Worm (Caenorhabditis elegans) whole organism, L4 larva: ENCODE data around the gene rfc-3.
A peak's percentile ranks its signal among the peaks of the same experiment; 100 is the strongest.
"Not testable (repeated sequence)": the region's sequence is repeated elsewhere in the genome, so short reads cannot be mapped to it uniquely, and the experiment has no call there.

Experiments used
- D1046.2 ChIP-seq: fragments of 200-800 bp; sonication (Bioruptor generic); IDR thresholded peaks from 2 replicates; pipeline ENCODE4 v1.3.6; 2022; ENCODE audit warnings: missing genetic modification characterization, missing compliant biosample characterization
- F26F4.8 ChIP-seq: fragments of 200-800 bp; sonication (Bioruptor generic); conservative IDR thresholded peaks from 2 replicates; pipeline ENCODE4 v1.3.6; 2022; ENCODE audit warnings: missing genetic modification characterization, missing compliant biosample characterization
- F44E2.7 ChIP-seq: fragments of 200-800 bp; sonication (Bioruptor generic); IDR thresholded peaks from 2 replicates; pipeline ENCODE4 v2.1.2; 2022; ENCODE audit warnings: missing genetic modification characterization, missing compliant biosample characterization
- T26A8.4 ChIP-seq: fragments of 200-800 bp; sonication (Bioruptor generic); IDR thresholded peaks from 2 replicates; pipeline ENCODE4 v1.3.6; 2022; ENCODE audit warnings: missing genetic modification characterization, missing compliant biosample characterization
- Y105C5A.15 ChIP-seq: fragments of 200-800 bp; sonication (Bioruptor generic); IDR thresholded peaks from 2 replicates; pipeline ENCODE4 v1.3.6; 2022; ENCODE audit warnings: missing genetic modification characterization, missing compliant biosample characterization
- Y48G9A.11 ChIP-seq: fragments of 200-800 bp; sonication (Bioruptor generic); IDR thresholded peaks from 2 replicates; pipeline ENCODE4 v1.3.6; 2022; ENCODE audit warnings: missing genetic modification reagents, missing genetic modification characterization, missing compliant biosample characterization
- Y75B8A.6 ChIP-seq: fragments of 200-800 bp; sonication (Bioruptor generic); IDR thresholded peaks from 2 replicates; pipeline ENCODE4 v1.3.6; 2022; ENCODE audit warnings: missing genetic modification reagents, missing genetic modification characterization, missing compliant biosample characterization
- ZK337.2 ChIP-seq: fragments of 200-800 bp; sonication (Bioruptor generic); IDR thresholded peaks from 2 replicates; pipeline ENCODE4 v1.3.6; 2022; ENCODE audit warnings: missing genetic modification reagents, missing genetic modification characterization, missing compliant biosample characterization
- ama-1 ChIP-seq: fragments of 150-350 bp; optimal IDR thresholded peaks from 2 replicates; lab custom pipeline; 2014; ENCODE audit warnings: inconsistent platforms, mixed read lengths
- arid-1 ChIP-seq: fragments of 200-800 bp; sonication (Bioruptor generic); conservative IDR thresholded peaks from 2 replicates; pipeline ENCODE4 v1.3.6; 2022; ENCODE audit warnings: missing genetic modification reagents, missing genetic modification characterization, missing compliant biosample characterization
- ceh-28 ChIP-seq: fragments of 150-350 bp; optimal IDR thresholded peaks from 2 replicates; lab custom pipeline; 2014; ENCODE audit warnings: missing biosample characterization, missing genetic modification reagents, missing genetic modification characterization
- ceh-44 ChIP-seq: fragments of 200-800 bp; sonication (Bioruptor generic); IDR thresholded peaks from 2 replicates; pipeline ENCODE4 v1.3.6; 2022; ENCODE audit warnings: missing genetic modification reagents, missing genetic modification characterization, missing compliant biosample characterization
- ctbp-1 ChIP-seq: fragments of 200-800 bp; sonication (Bioruptor generic); IDR thresholded peaks from 2 replicates; pipeline ENCODE4 v1.3.6; 2022; ENCODE audit warnings: missing genetic modification reagents, missing genetic modification characterization, missing compliant biosample characterization
- daf-12 ChIP-seq: fragments of 150-350 bp; optimal IDR thresholded peaks from 2 replicates; lab custom pipeline; 2014; ENCODE audit warnings: missing biosample characterization, missing genetic modification reagents, missing genetic modification characterization
- daf-8 ChIP-seq: fragments of 200-800 bp; sonication (Bioruptor generic); IDR thresholded peaks from 2 replicates; pipeline ENCODE4 v1.3.6; 2022; ENCODE audit warnings: missing genetic modification characterization, missing compliant biosample characterization
- dmd-6 ChIP-seq: fragments of 200-800 bp; sonication (Bioruptor generic); IDR thresholded peaks from 2 replicates; pipeline ENCODE4 v1.3.6; 2022; ENCODE audit warnings: missing genetic modification reagents, missing genetic modification characterization, missing compliant biosample characterization
- dmd-8 ChIP-seq: fragments of 200-800 bp; sonication (Bioruptor generic); IDR thresholded peaks from 2 replicates; pipeline ENCODE4 v1.3.6; 2022; ENCODE audit warnings: missing genetic modification characterization, missing compliant biosample characterization
- egl-43 ChIP-seq: fragments of 200-800 bp; sonication (Bioruptor generic); IDR thresholded peaks from 2 replicates; pipeline ENCODE4 v1.3.6; 2022; ENCODE audit warnings: missing genetic modification reagents, missing genetic modification characterization, missing compliant biosample characterization
- fkh-10 ChIP-seq: fragments of 150-350 bp; optimal IDR thresholded peaks from 2 replicates; lab custom pipeline; 2014; ENCODE audit warnings: missing biosample characterization, missing genetic modification reagents, missing genetic modification characterization
- hmg-1.1 ChIP-seq: fragments of 200-800 bp; sonication (Bioruptor generic); IDR thresholded peaks from 2 replicates; pipeline ENCODE4 v1.3.6; 2022; ENCODE audit warnings: missing genetic modification reagents, missing genetic modification characterization, missing compliant biosample characterization
- lim-7 ChIP-seq: fragments of 200-800 bp; sonication (Bioruptor generic); IDR thresholded peaks from 2 replicates; pipeline ENCODE4 v1.3.6; 2022; ENCODE audit warnings: missing genetic modification characterization, missing compliant biosample characterization
- lin-1 ChIP-seq: fragments of 200-800 bp; sonication (Bioruptor generic); IDR thresholded peaks from 2 replicates; pipeline ENCODE4 v1.3.6; 2022; ENCODE audit warnings: missing genetic modification reagents, missing genetic modification characterization, missing compliant biosample characterization
- lin-15B ChIP-seq: fragments of 150-350 bp; sonication (generic microtip); optimal IDR thresholded peaks from 3 replicates; lab custom pipeline; 2014; ENCODE audit warnings: missing biosample characterization, missing genetic modification characterization
- lin-38 ChIP-seq: fragments of 200-800 bp; sonication (Bioruptor generic); IDR thresholded peaks from 2 replicates; pipeline ENCODE4 v1.3.6; 2022; ENCODE audit warnings: missing genetic modification reagents, missing genetic modification characterization, missing compliant biosample characterization
- lsy-2 ChIP-seq, 2 experiments: fragments of 150-350 bp in 1 of 2; sonication (generic microtip) in 1 of 2; optimal IDR thresholded peaks; 2 replicates each; lab custom pipeline; 2014 to 2017; ENCODE audit warnings: missing biosample characterization in 2 of 2, missing genetic modification characterization in 2 of 2
- madf-5 ChIP-seq, 2 experiments: fragments of 200-800 bp; sonication (Bioruptor generic); IDR thresholded peaks; 2 replicates each; pipeline ENCODE4 v1.3.6; 2022; ENCODE audit warnings: missing compliant biosample characterization in 2 of 2, missing genetic modification characterization in 2 of 2
- madf-9 ChIP-seq: fragments of 200-800 bp; sonication (Bioruptor generic); conservative IDR thresholded peaks from 2 replicates; pipeline ENCODE4 v1.3.6; 2022; ENCODE audit warnings: missing genetic modification reagents, missing genetic modification characterization, missing compliant biosample characterization
- mdl-1 ChIP-seq, 2 experiments: fragments of 150-350 bp in 1 of 2; sonication (generic microtip) in 1 of 2; optimal IDR thresholded peaks; 2 replicates each; lab custom pipeline; 2014 to 2017; ENCODE audit warnings: missing biosample characterization in 2 of 2, missing genetic modification characterization in 2 of 2
- mdt-29 ChIP-seq: fragments of 200-800 bp; sonication (Bioruptor generic); IDR thresholded peaks from 2 replicates; pipeline ENCODE4 v1.3.6; 2022; ENCODE audit warnings: missing genetic modification reagents, missing genetic modification characterization, missing compliant biosample characterization
- mes-2 ChIP-seq: sonication (generic microtip); optimal IDR thresholded peaks from 2 replicates; lab custom pipeline; 2016; ENCODE audit warnings: missing genotype, mild to moderate bottlenecking, missing genetic modification characterization, missing compliant biosample characterization; ENCODE audit not compliant: poor library complexity, severe bottlenecking
- nhr-10 ChIP-seq: fragments of 150-350 bp; optimal IDR thresholded peaks from 2 replicates; lab custom pipeline; 2014; ENCODE audit warnings: missing biosample characterization, missing genetic modification characterization
- nhr-25 ChIP-seq: sonication (generic microtip); optimal IDR thresholded peaks from 2 replicates; lab custom pipeline; 2017; ENCODE audit warnings: missing genetic modification characterization, mild to moderate bottlenecking, missing compliant biosample characterization, antibody characterized with exemption, moderate library complexity, borderline replicate concordance; ENCODE audit not compliant: insufficient read depth
- nhr-28 ChIP-seq: fragments of 150-350 bp; optimal IDR thresholded peaks from 2 replicates; lab custom pipeline; 2014; ENCODE audit warnings: missing biosample characterization, missing genetic modification characterization
- pha-4 ChIP-seq, 2 experiments: fragments of 150-350 bp in 1 of 2; fragments of 200-800 bp in 1 of 2; sonication (Bioruptor generic) in 1 of 2; IDR thresholded peaks in 1 of 2; optimal IDR thresholded peaks in 1 of 2; 2 replicates each; pipeline versions ENCODE4 v1.3.6 to Lab custom; 2014 to 2022; ENCODE audit warnings: missing genetic modification characterization in 2 of 2, missing genetic modification reagents in 2 of 2, missing biosample characterization in 1 of 2, missing compliant biosample characterization in 1 of 2
- php-3 ChIP-seq: fragments of 200-800 bp; sonication (Bioruptor generic); IDR thresholded peaks from 2 replicates; pipeline ENCODE4 v1.3.6; 2022; ENCODE audit warnings: missing genetic modification reagents, missing genetic modification characterization, missing compliant biosample characterization
- saeg-2 ChIP-seq: fragments of 200-800 bp; sonication (Bioruptor generic); IDR thresholded peaks from 2 replicates; pipeline ENCODE4 v1.3.6; 2022; ENCODE audit warnings: missing genetic modification reagents, missing genetic modification characterization, missing compliant biosample characterization
- skn-1 ChIP-seq: fragments of 150-350 bp; optimal IDR thresholded peaks from 2 replicates; lab custom pipeline; 2014; ENCODE audit warnings: missing biosample characterization, missing genetic modification characterization
- snpc-1.2 ChIP-seq: fragments of 200-800 bp; sonication (Bioruptor generic); IDR thresholded peaks from 2 replicates; pipeline ENCODE4 v1.3.6; 2022; ENCODE audit warnings: missing genetic modification reagents, missing genetic modification characterization, missing compliant biosample characterization
- tra-1 ChIP-seq: fragments of 200-800 bp; sonication (Bioruptor generic); IDR thresholded peaks from 2 replicates; pipeline ENCODE4 v1.3.6; 2022; ENCODE audit warnings: missing genetic modification reagents, missing genetic modification characterization, missing compliant biosample characterization
- vab-7 ChIP-seq: fragments of 200-800 bp; sonication (Bioruptor generic); IDR thresholded peaks from 2 replicates; pipeline ENCODE4 v1.3.6; 2022; ENCODE audit warnings: missing genetic modification reagents, missing genetic modification characterization, missing compliant biosample characterization
- zfp-3 ChIP-seq: fragments of 200-800 bp; sonication (Bioruptor generic); conservative IDR thresholded peaks from 2 replicates; pipeline ENCODE4 v1.3.6; 2022; ENCODE audit warnings: missing genetic modification reagents, missing genetic modification characterization, missing compliant biosample characterization

rfc-3 gene

DNA sequence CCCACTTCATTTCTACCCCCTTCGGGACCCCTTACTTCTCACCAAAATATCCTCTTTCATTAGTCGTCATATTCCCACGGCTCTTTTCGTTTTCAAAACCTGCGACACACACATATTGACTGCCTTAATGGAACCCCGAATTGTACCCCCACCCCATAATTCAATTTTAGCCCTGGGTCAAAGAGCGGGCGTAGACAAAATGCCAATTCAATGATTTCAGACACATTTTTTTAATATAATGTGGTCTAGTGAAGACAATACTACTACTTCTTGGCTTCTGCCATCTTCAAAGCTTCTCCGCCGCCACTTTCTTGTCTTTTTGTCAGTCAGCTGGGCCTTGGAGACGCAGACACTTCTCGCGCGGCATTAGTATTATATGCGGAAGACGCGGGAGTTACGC lies 32.2 kb downstream of the rfc-3 start:
- TF ChIP-seq egl-43 (GFP tag; lab: Robert Waterston, UW): 0 out of 2 replicates have a peak, but pooled peaks have one; percentile 33
- no peak for TF ChIP-seq nhr-10 (tag; lab: Kevin White, UChicago)
- 0 out of 2 replicates have a peak, but pooled peaks have one; percentile 21 for TF ChIP-seq pha-4 (GFP tag; IDR thresholded peaks at IDR 0.05; lab: Robert Waterston, UW)
- TF ChIP-seq pha-4 (tag; optimal IDR thresholded peaks at IDR 0.05; lab: Kevin White, UChicago): no peak

DNA sequence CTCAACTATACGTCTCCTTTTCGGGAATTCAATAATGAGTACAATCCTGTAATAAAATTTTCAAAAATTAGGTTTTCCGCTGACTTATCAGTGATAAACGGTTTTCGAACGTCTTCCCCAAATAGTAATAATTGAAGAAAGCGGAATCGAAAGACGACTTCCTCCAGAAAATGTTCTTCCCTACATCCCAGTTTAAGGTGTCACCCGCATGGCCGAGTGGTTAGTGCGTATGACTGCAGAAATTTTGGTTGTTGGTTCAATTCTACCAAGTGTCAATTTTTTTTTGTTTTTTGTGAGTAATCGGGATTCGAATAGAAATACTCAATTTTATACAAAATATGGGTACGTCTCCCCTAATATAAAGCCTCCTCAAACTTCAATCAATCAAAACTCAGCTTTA lies 45.2 kb downstream of the rfc-3 start:
- TF ChIP-seq dmd-6 (GFP tag; lab: Robert Waterston, UW): 0 out of 2 replicates have a peak, but pooled peaks have one; percentile 10
- peak; percentile 87 for TF ChIP-seq snpc-1.2 (GFP tag; lab: Robert Waterston, UW)
- TF ChIP-seq madf-9 (GFP tag; lab: Robert Waterston, UW): peak; percentile 69
- TF ChIP-seq saeg-2: 0 out of 2 replicates have a peak, but pooled peaks have one; percentile 41
- TF ChIP-seq F44E2.7 (GFP tag; lab: Robert Waterston, UW): peak; percentile 81; the same call in 1 of the 2 replicates
- TF ChIP-seq mdt-29 (GFP tag; lab: Robert Waterston, UW): peak; percentile 63; the same call in 1 of the 2 replicates
- peak; percentile 76 to 82; a peak in 1 of 4 replicates for TF ChIP-seq madf-5 (GFP tag; IDR thresholded peaks at IDR 0.05; lab: Robert Waterston, UW)
- peak; percentile 71; the same call in 1 of the 2 replicates for TF ChIP-seq Y105C5A.15 (GFP tag; lab: Robert Waterston, UW)
- 0 out of 2 replicates have a peak, but pooled peaks have one; percentile 58 for TF ChIP-seq ceh-44 (GFP tag; lab: Robert Waterston, UW)
- TF ChIP-seq lim-7 (GFP tag; lab: Robert Waterston, UW): peak; percentile 92
- TF ChIP-seq tra-1 (GFP tag; lab: Robert Waterston, UW): peak; percentile 47; the same call in 1 of the 2 replicates
- peak; percentile 91 for TF ChIP-seq F26F4.8 (GFP tag; lab: Robert Waterston, UW)
- TF ChIP-seq pha-4 (GFP tag; IDR thresholded peaks at IDR 0.05; lab: Robert Waterston, UW): peak; percentile 76
- TF ChIP-seq pha-4 (tag; optimal IDR thresholded peaks at IDR 0.05; lab: Kevin White, UChicago): not testable (repeated sequence)
- peak; percentile 76 for TF ChIP-seq lin-38 (GFP tag; lab: Robert Waterston, UW)
- TF ChIP-seq egl-43 (GFP tag; lab: Robert Waterston, UW): peak; percentile 87
- peak; percentile 85 for TF ChIP-seq vab-7 (GFP tag; lab: Robert Waterston, UW)
- TF ChIP-seq arid-1: peak; percentile 88
- peak; percentile 53; the same call in 1 of the 2 replicates for TF ChIP-seq ctbp-1 (GFP tag; lab: Robert Waterston, UW)
- TF ChIP-seq php-3 (GFP tag; lab: Robert Waterston, UW): 0 out of 2 replicates have a peak, but pooled peaks have one; percentile 9
- TF ChIP-seq Y48G9A.11 (GFP tag; lab: Robert Waterston, UW): peak; percentile 64
- TF ChIP-seq mes-2 (tag; lab: Kevin White, UChicago): peak; percentile 18
- 0 out of 2 replicates have a peak, but pooled peaks have one; percentile 68 for TF ChIP-seq Y75B8A.6 (GFP tag; lab: Robert Waterston, UW)
- peak; percentile 82 for TF ChIP-seq dmd-8 (GFP tag; lab: Robert Waterston, UW)
- 0 out of 2 replicates have a peak, but pooled peaks have one; percentile 12 for TF ChIP-seq ZK337.2 (GFP tag; lab: Robert Waterston, UW)
- TF ChIP-seq zfp-3 (GFP tag; lab: Robert Waterston, UW): peak; percentile 27; the same call in 1 of the 2 replicates
- peak; percentile 56; the same call in 1 of the 2 replicates for TF ChIP-seq lin-1 (GFP tag; lab: Robert Waterston, UW)
- TF ChIP-seq D1046.2 (GFP tag; lab: Robert Waterston, UW): peak; percentile 44; the same call in 1 of the 2 replicates
- TF ChIP-seq hmg-1.1: peak; percentile 39; the same call in 1 of the 2 replicates
- peak; percentile 59 for TF ChIP-seq T26A8.4

DNA sequence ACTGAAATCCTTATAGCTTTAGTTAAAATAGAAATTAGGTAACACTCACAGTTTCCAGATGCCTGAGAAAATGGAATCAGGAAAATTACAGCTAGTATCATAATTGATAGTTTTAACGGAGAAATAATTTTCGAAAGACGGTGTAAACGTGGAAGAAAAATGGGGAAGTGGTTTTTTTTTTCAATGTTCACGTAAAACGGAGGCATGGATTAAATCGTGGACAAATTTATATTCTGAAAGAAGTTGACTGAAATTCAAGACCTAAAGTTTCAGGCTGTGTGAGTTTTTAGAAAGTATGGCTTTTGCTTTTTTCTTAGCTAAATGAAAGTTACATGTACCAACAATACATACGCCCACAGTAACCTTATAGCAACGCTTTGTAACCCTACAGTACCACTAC lies 46.7 kb downstream of the rfc-3 start, which contains the start of gene spe-43:
Gene spe-43, minus strand, starts transcription at position 101 of the 400 bp plus-strand sequence.
- TF ChIP-seq T26A8.4: no peak
- TF ChIP-seq nhr-25 (tag; lab: Kevin White, UChicago): no peak
- no peak for TF ChIP-seq vab-7 (GFP tag; lab: Robert Waterston, UW)
- no peak for TF ChIP-seq mdl-1 (tag; optimal IDR thresholded peaks at IDR 0.05; lab: Kevin White, UChicago)
- TF ChIP-seq lin-15B (tag; lab: Kevin White, UChicago): no peak
- TF ChIP-seq fkh-10 (GFP tag; lab: Kevin White, UChicago): no peak
- no peak for TF ChIP-seq nhr-28 (tag; lab: Kevin White, UChicago)
- TF ChIP-seq lsy-2 (tag; optimal IDR thresholded peaks at IDR 0.05; lab: Kevin White, UChicago): no peak
- no peak for TF ChIP-seq ama-1
- TF ChIP-seq skn-1 (tag; lab: Kevin White, UChicago): no peak
- no peak for TF ChIP-seq daf-12 (tag; lab: Kevin White, UChicago)
- TF ChIP-seq daf-8 (GFP tag; lab: Robert Waterston, UW): no peak
- TF ChIP-seq egl-43 (GFP tag; lab: Robert Waterston, UW): no peak
- TF ChIP-seq ceh-28 (tag; lab: Kevin White, UChicago): no peak
